Fruit fly (Drosophila melanogaster) whole organism, wandering third instar larva: Measurements from ENCODE around the gene RhoGAP71E.

ENCODE experiments used
- Abd-B ChIP-seq: fragments of >200 bp; optimal IDR thresholded peaks from 2 replicates; lab custom pipeline; 2017; ENCODE audit warnings: missing biosample characterization, missing genetic modification characterization
- CG32264 ChIP-seq: fragments of 200-800 bp; sonication (Bioruptor generic); optimal IDR thresholded peaks from 2 replicates; lab custom pipeline; 2016; ENCODE audit warnings: missing biosample characterization, missing genetic modification characterization
- CG9705 ChIP-seq: fragments of 200-800 bp; sonication (Bioruptor generic); optimal IDR thresholded peaks from 2 replicates; lab custom pipeline; 2018; ENCODE audit warnings: missing biosample characterization, mild to moderate bottlenecking, missing genetic modification characterization
- CrebA ChIP-seq: fragments of 200-800 bp; sonication (Bioruptor generic); optimal IDR thresholded peaks from 2 replicates; lab custom pipeline; 2016; ENCODE audit warnings: missing biosample characterization, mild to moderate bottlenecking, missing genetic modification characterization, borderline replicate concordance
- Dfd ChIP-seq: fragments of >200 bp; optimal IDR thresholded peaks from 2 replicates; lab custom pipeline; 2017; ENCODE audit warnings: missing biosample characterization, missing genetic modification characterization
- Dif ChIP-seq: fragments of 200-275, 200-300 bp; sonication (Bioruptor generic); optimal IDR thresholded peaks from 2 replicates; lab custom pipeline; 2018; ENCODE audit warnings: missing biosample characterization, missing genetic modification characterization; ENCODE audit not compliant: partially characterized antibody
- GATAd ChIP-seq: sonication (Bioruptor generic); optimal IDR thresholded peaks from 2 replicates; lab custom pipeline; 2016; ENCODE audit warnings: missing biosample characterization, missing genetic modification characterization
- HLH106 ChIP-seq: fragments of 200-800 bp; optimal IDR thresholded peaks from 3 replicates; lab custom pipeline; 2019; ENCODE audit warnings: missing biosample characterization, mild to moderate bottlenecking, missing genetic modification characterization, moderate library complexity
- Hnf4 ChIP-seq: fragments of 200-800 bp; sonication (Bioruptor generic); optimal IDR thresholded peaks from 2 replicates; lab custom pipeline; 2016; ENCODE audit warnings: missing biosample characterization, mild to moderate bottlenecking, missing genetic modification characterization
- Hr78 ChIP-seq: fragments of >200 bp; optimal IDR thresholded peaks from 2 replicates; lab custom pipeline; 2017; ENCODE audit warnings: missing biosample characterization, missing genetic modification characterization
- Hr83 ChIP-seq: fragments of 200-300 bp; sonication (Bioruptor generic); optimal IDR thresholded peaks from 2 replicates; lab custom pipeline; 2016; ENCODE audit warnings: missing biosample characterization, mild to moderate bottlenecking, missing genetic modification characterization, moderate library complexity; ENCODE audit not compliant: poor library complexity, severe bottlenecking
- Jra ChIP-seq: sonication (Bioruptor generic); optimal IDR thresholded peaks from 2 replicates; lab custom pipeline; 2016; ENCODE audit warnings: missing biosample characterization, missing genetic modification characterization
- Mio ChIP-seq: sonication (Bioruptor generic); optimal IDR thresholded peaks from 2 replicates; lab custom pipeline; 2016; ENCODE audit warnings: missing biosample characterization, missing genetic modification characterization
- Myc ChIP-seq: fragments of >200 bp; optimal IDR thresholded peaks from 2 replicates; lab custom pipeline; 2017
- N ChIP-seq: fragments of >200 bp; optimal IDR thresholded peaks from 2 replicates; lab custom pipeline; 2018; ENCODE audit warnings: missing biosample characterization, missing external identifiers, missing genetic modification characterization
- OdsH ChIP-seq: fragments of 200-800 bp; sonication (Bioruptor generic); optimal IDR thresholded peaks from 2 replicates; lab custom pipeline; 2016; ENCODE audit warnings: missing biosample characterization, mild to moderate bottlenecking, missing genetic modification characterization
- Rel ChIP-seq, 2 experiments: fragments of 200-800 bp; sonication (Bioruptor generic) in 1 of 2; optimal IDR thresholded peaks; 2 replicates in 1 of 2; 3 replicates in 1 of 2; lab custom pipeline; 2016 to 2019; ENCODE audit warnings: mild to moderate bottlenecking in 2 of 2, missing biosample characterization in 2 of 2, missing genetic modification characterization in 2 of 2, moderate library complexity in 1 of 2
- Sp1 ChIP-seq: fragments of 200-800 bp; sonication (Bioruptor generic); optimal IDR thresholded peaks from 3 replicates; lab custom pipeline; 2019; ENCODE audit warnings: missing biosample characterization, mild to moderate bottlenecking, missing genetic modification characterization, moderate library complexity
- Vsx2 ChIP-seq: fragments of 200-300, 225-300 bp; sonication (Bioruptor generic); optimal IDR thresholded peaks from 2 replicates; lab custom pipeline; 2018; ENCODE audit warnings: missing biosample characterization, missing genetic modification characterization; ENCODE audit not compliant: partially characterized antibody
- br ChIP-seq: fragments of 200-800 bp; sonication (Bioruptor generic); optimal IDR thresholded peaks from 2 replicates; lab custom pipeline; 2016; ENCODE audit warnings: missing biosample characterization, missing genetic modification characterization
- brk ChIP-seq: fragments of 200-800 bp; sonication (Bioruptor generic); optimal IDR thresholded peaks from 2 replicates; lab custom pipeline; 2016; ENCODE audit warnings: missing biosample characterization, mild to moderate bottlenecking, missing genetic modification characterization
- dl ChIP-seq, 2 experiments: fragments of 175-275, 200-275 bp in 1 of 2; fragments of 200-275 bp in 1 of 2; sonication (Bioruptor generic); optimal IDR thresholded peaks; lab custom pipeline; 2018; ENCODE audit warnings: mild to moderate bottlenecking in 2 of 2, missing biosample characterization in 2 of 2, missing genetic modification characterization in 2 of 2, moderate library complexity in 2 of 2; ENCODE audit not compliant: partially characterized antibody in 2 of 2, insufficient read depth in 1 of 2
- dmrt93B ChIP-seq: fragments of 200-800 bp; sonication (Bioruptor generic); optimal IDR thresholded peaks from 2 replicates; lab custom pipeline; 2018; ENCODE audit warnings: missing biosample characterization, mild to moderate bottlenecking, missing genetic modification characterization
- dsf ChIP-seq: sonication (Bioruptor generic); optimal IDR thresholded peaks from 2 replicates; lab custom pipeline; 2016; ENCODE audit warnings: missing biosample characterization, missing genetic modification characterization, borderline replicate concordance
- ey ChIP-seq: fragments of 200-800 bp; sonication (Bioruptor generic); optimal IDR thresholded peaks from 2 replicates; lab custom pipeline; 2016; ENCODE audit warnings: missing biosample characterization, missing genetic modification characterization
- foxo ChIP-seq, 2 experiments: fragments of 200-800 bp; sonication (Bioruptor generic); optimal IDR thresholded peaks; 2 replicates in 1 of 2; 3 replicates in 1 of 2; lab custom pipeline; 2016 to 2017; ENCODE audit warnings: missing biosample characterization in 2 of 2, missing genetic modification characterization in 2 of 2
- fru ChIP-seq: fragments of 200-800 bp; sonication (Bioruptor generic); optimal IDR thresholded peaks from 3 replicates; lab custom pipeline; 2016; ENCODE audit warnings: missing biosample characterization, mild to moderate bottlenecking, missing genetic modification characterization
- h ChIP-seq: fragments of 200-800 bp; sonication (Bioruptor generic); optimal IDR thresholded peaks from 3 replicates; lab custom pipeline; 2016; ENCODE audit warnings: missing biosample characterization, mild to moderate bottlenecking, missing genetic modification characterization
- jim ChIP-seq: fragments of 175-275, 200-325 bp; sonication (Bioruptor generic); optimal IDR thresholded peaks from 2 replicates; lab custom pipeline; 2016; ENCODE audit warnings: missing biosample characterization, mild to moderate bottlenecking, missing genetic modification characterization
- lola ChIP-seq: fragments of >200 bp; optimal IDR thresholded peaks from 2 replicates; lab custom pipeline; 2017; ENCODE audit warnings: missing biosample characterization, missing genetic modification characterization
- pan ChIP-seq: fragments of >200 bp; optimal IDR thresholded peaks from 2 replicates; lab custom pipeline; 2017
- psq ChIP-seq: fragments of 200-800 bp; sonication (Bioruptor generic); optimal IDR thresholded peaks from 3 replicates; lab custom pipeline; 2017; ENCODE audit warnings: missing biosample characterization, mild to moderate bottlenecking, missing genetic modification characterization, moderate library complexity
- rgr ChIP-seq: fragments of 200-800 bp; sonication (Bioruptor generic); optimal IDR thresholded peaks from 3 replicates; lab custom pipeline; 2016; ENCODE audit warnings: missing biosample characterization, mild to moderate bottlenecking, missing genetic modification characterization
- sage ChIP-seq: fragments of 200-800 bp; sonication (Bioruptor generic); optimal IDR thresholded peaks from 2 replicates; lab custom pipeline; 2016; ENCODE audit warnings: missing biosample characterization, mild to moderate bottlenecking, missing genetic modification characterization
- sv ChIP-seq: fragments of 200-800 bp; sonication (Bioruptor generic); optimal IDR thresholded peaks from 3 replicates; lab custom pipeline; 2016; ENCODE audit warnings: missing biosample characterization, missing genetic modification characterization
- tai ChIP-seq: sonication (Bioruptor generic); optimal IDR thresholded peaks from 2 replicates; lab custom pipeline; 2016; ENCODE audit warnings: missing biosample characterization, missing genetic modification characterization
- usp ChIP-seq: fragments of >200 bp; optimal IDR thresholded peaks from 2 replicates; lab custom pipeline; 2017; ENCODE audit warnings: missing biosample characterization, missing genetic modification characterization
- woc ChIP-seq: sonication (Bioruptor generic); optimal IDR thresholded peaks from 2 replicates; lab custom pipeline; 2016; ENCODE audit warnings: missing biosample characterization, mild to moderate bottlenecking, missing genetic modification characterization

RhoGAP71E gene

dm6 chr3L:15624944-15625610, 36.4 kb downstream of the RhoGAP71E start:
- TF ChIP-seq sv (GFP tag; lab: Kevin White, UChicago) (no peak), Rel (GFP tag; optimal IDR thresholded peaks at IDR 0.05; lab: Kevin White, UChicago) (peak; percentile 9), Rel (tag; optimal IDR thresholded peaks at IDR 0.05; lab: Kevin White, UChicago) (no peak), Sp1 (GFP tag; lab: Kevin White, UChicago) (no peak), usp (no peak), jim (GFP tag; lab: Kevin White, UChicago) (peak; percentile 32), Jra (GFP tag; lab: Kevin White, UChicago) (no peak), br (GFP tag; lab: Kevin White, UChicago) (no peak), rgr (GFP tag; lab: Kevin White, UChicago) (no peak), Hr83 (GFP tag; lab: Kevin White, UChicago) (peak; percentile 11), Dif (GFP tag; lab: Kevin White, UChicago) (peak; percentile 8), dsf (GFP tag; lab: Kevin White, UChicago) (no peak), tai (GFP tag; lab: Kevin White, UChicago) (no peak), OdsH (no peak), woc (GFP tag; lab: Kevin White, UChicago) (no peak), dl (GFP tag; optimal IDR thresholded peaks at IDR 0.05; lab: Kevin White, UChicago; ENCODE audit: insufficient read depth in 1 of 2, partially characterized antibody in 2 of 2) (no peak), N (GFP tag; lab: Kevin White, UChicago) (no peak)

dm6 chr3L:15625676-15626414, 37.2 kb downstream of the RhoGAP71E start:
- TF ChIP-seq brk (peak; percentile 77), dl (GFP tag; optimal IDR thresholded peaks at IDR 0.05; lab: Kevin White, UChicago; ENCODE audit: insufficient read depth in 1 of 2, partially characterized antibody in 2 of 2) (peak; percentile 8 to 42), Vsx2 (GFP tag; lab: Kevin White, UChicago) (peak; percentile 42), Rel (GFP tag; optimal IDR thresholded peaks at IDR 0.05; lab: Kevin White, UChicago) (no peak), Rel (tag; optimal IDR thresholded peaks at IDR 0.05; lab: Kevin White, UChicago) (peak; percentile 51), Dif (GFP tag; lab: Kevin White, UChicago) (peak; percentile 28), OdsH (peak; percentile 96), Hr83 (GFP tag; lab: Kevin White, UChicago) (peak; percentile 86), h (GFP tag; lab: Kevin White, UChicago) (peak; percentile 94), CrebA (GFP tag; lab: Kevin White, UChicago) (peak; percentile 22), Hr78 (no peak), Hnf4 (peak; percentile 78), CG9705 (GFP tag; lab: Kevin White, UChicago) (peak; percentile 85), psq (GFP tag; lab: Kevin White, UChicago) (peak; percentile 97), fru (GFP tag; lab: Kevin White, UChicago) (peak; percentile 92), Mio (GFP tag; lab: Kevin White, UChicago) (no peak), ey (GFP tag; lab: Kevin White, UChicago) (peak; percentile 84), Dfd (GFP tag; lab: Kevin White, UChicago) (peak; percentile 51), CG32264 (GFP tag; lab: Kevin White, UChicago) (peak; percentile 9), Sp1 (GFP tag; lab: Kevin White, UChicago) (peak; percentile 97), woc (GFP tag; lab: Kevin White, UChicago) (peak; percentile 78), lola (GFP tag; lab: Kevin White, UChicago) (no peak), rgr (GFP tag; lab: Kevin White, UChicago) (peak; percentile 94), usp (no peak), N (GFP tag; lab: Kevin White, UChicago) (no peak), Jra (GFP tag; lab: Kevin White, UChicago) (peak; percentile 58), HLH106 (tag; lab: Kevin White, UChicago) (peak; percentile 98), GATAd (GFP tag; lab: Kevin White, UChicago) (no peak), br (GFP tag; lab: Kevin White, UChicago) (peak; percentile 61), dmrt93B (GFP tag; lab: Kevin White, UChicago) (peak; percentile 95), Abd-B (no peak), pan (no peak), tai (GFP tag; lab: Kevin White, UChicago) (peak; percentile 43), dsf (GFP tag; lab: Kevin White, UChicago) (peak; percentile 35), jim (GFP tag; lab: Kevin White, UChicago) (no peak), Myc (lab: Kevin White, UChicago) (no peak), sv (GFP tag; lab: Kevin White, UChicago) (peak; percentile 79), sage (peak; percentile 79), foxo (GFP tag; optimal IDR thresholded peaks at IDR 0.05; lab: Kevin White, UChicago) (peak; percentile 29 to 98)
